Fruit fly (Drosophila melanogaster) whole organism, embryonic: Measurements from ENCODE around the gene CG45544.

ENCODE experiments used
- B-H2 ChIP-seq: fragments of 200-800 bp; sonication (Bioruptor generic); optimal IDR thresholded peaks from 2 replicates; lab custom pipeline; 2018; ENCODE audit warnings: missing biosample characterization, mild to moderate bottlenecking, missing genetic modification characterization
- CG10979 ChIP-seq: fragments of 200-800 bp; sonication (Bioruptor generic); optimal IDR thresholded peaks from 2 replicates; lab custom pipeline; 2018; ENCODE audit warnings: missing biosample characterization, mild to moderate bottlenecking, missing genetic modification characterization, moderate library complexity
- CG14965 ChIP-seq: fragments of 200-800 bp; sonication (Bioruptor generic); optimal IDR thresholded peaks from 2 replicates; lab custom pipeline; 2016; ENCODE audit warnings: missing biosample characterization, missing genetic modification characterization, borderline replicate concordance
- CG15269 ChIP-seq: fragments of 200-800 bp; sonication (Bioruptor generic); optimal IDR thresholded peaks from 2 replicates; lab custom pipeline; 2018; ENCODE audit warnings: missing biosample characterization, mild to moderate bottlenecking, missing genetic modification characterization, moderate library complexity
- CG15696 ChIP-seq: fragments of 200-800 bp; sonication (Bioruptor generic); optimal IDR thresholded peaks from 2 replicates; lab custom pipeline; 2019; ENCODE audit warnings: missing biosample characterization, mild to moderate bottlenecking, missing genetic modification characterization, moderate library complexity
- CG2116 ChIP-seq: fragments of 200-800 bp; sonication (Bioruptor generic); optimal IDR thresholded peaks from 3 replicates; lab custom pipeline; 2018; ENCODE audit warnings: missing biosample characterization, mild to moderate bottlenecking, missing genetic modification characterization
- CG2712 ChIP-seq: fragments of 200-800 bp; optimal IDR thresholded peaks from 3 replicates; lab custom pipeline; 2019; ENCODE audit warnings: missing biosample characterization, mild to moderate bottlenecking, missing genetic modification characterization, moderate library complexity
- CG2875 ChIP-seq: fragments of 200-800 bp; sonication (Bioruptor generic); optimal IDR thresholded peaks from 2 replicates; lab custom pipeline; 2017; ENCODE audit warnings: missing biosample characterization, mild to moderate bottlenecking, missing genetic modification characterization, missing genetic modification reagents
- CG5180 ChIP-seq: fragments of 200-800 bp; sonication (Bioruptor generic); optimal IDR thresholded peaks from 3 replicates; lab custom pipeline; 2017; ENCODE audit warnings: missing biosample characterization, missing genetic modification characterization, mild to moderate bottlenecking, moderate library complexity, missing genetic modification reagents
- CG6654 ChIP-seq: fragments of 200-800 bp; sonication (Bioruptor generic); optimal IDR thresholded peaks from 2 replicates; lab custom pipeline; 2017; ENCODE audit warnings: missing biosample characterization, mild to moderate bottlenecking, missing genetic modification characterization
- CG7839 ChIP-seq: fragments of 200-800 bp; sonication (Bioruptor generic); optimal IDR thresholded peaks from 3 replicates; lab custom pipeline; 2018; ENCODE audit warnings: missing biosample characterization, mild to moderate bottlenecking, missing genetic modification characterization, moderate library complexity
- CG8944 ChIP-seq: fragments of 200-800 bp; sonication (Bioruptor generic); optimal IDR thresholded peaks from 3 replicates; lab custom pipeline; 2016; ENCODE audit warnings: missing biosample characterization, missing genetic modification characterization
- CG9437 ChIP-seq: fragments of 200-800 bp; sonication (Bioruptor generic); optimal IDR thresholded peaks from 2 replicates; lab custom pipeline; 2018; ENCODE audit warnings: missing biosample characterization, mild to moderate bottlenecking, missing genetic modification characterization
- Dip2 ChIP-seq: fragments of 200-800 bp; sonication (Bioruptor generic); IDR thresholded peaks from 2 replicates; pipeline ENCODE4 v1.3.6; 2022; ENCODE audit warnings: missing biosample characterization, missing genetic modification characterization
- Dip3 ChIP-seq: fragments of 200-800 bp; sonication (Bioruptor generic); optimal IDR thresholded peaks from 3 replicates; lab custom pipeline; 2016; ENCODE audit warnings: missing biosample characterization, missing genetic modification characterization
- Ets65A ChIP-seq: fragments of 200-800 bp; sonication (Bioruptor generic); peaks from one replicate; lab custom pipeline; 2016; ENCODE audit warnings: missing biosample characterization, missing genetic modification characterization
- HmgZ ChIP-seq: fragments of 200-800 bp; sonication (Bioruptor generic); optimal IDR thresholded peaks from 2 replicates; lab custom pipeline; 2018; ENCODE audit warnings: missing biosample characterization, mild to moderate bottlenecking, missing genetic modification characterization
- Hr39 ChIP-seq: fragments of >200 bp; optimal IDR thresholded peaks from 2 replicates; lab custom pipeline; 2017
- Hr51 ChIP-seq, 2 experiments: fragments of 200-800 bp; sonication (Bioruptor generic); optimal IDR thresholded peaks; 2 replicates in 1 of 2; 3 replicates in 1 of 2; lab custom pipeline; 2016 to 2018; ENCODE audit warnings: missing biosample characterization in 2 of 2, missing genetic modification characterization in 2 of 2, mild to moderate bottlenecking in 1 of 2, moderate library complexity in 1 of 2
- Lhr ChIP-seq: fragments of 200-800 bp; sonication (Bioruptor generic); optimal IDR thresholded peaks from 3 replicates; lab custom pipeline; 2017; ENCODE audit warnings: mild to moderate bottlenecking, missing biosample characterization, missing genetic modification reagents, missing genetic modification characterization
- NC2β ChIP-seq: fragments of 200-800 bp; sonication (Bioruptor generic); optimal IDR thresholded peaks from 2 replicates; lab custom pipeline; 2016; ENCODE audit warnings: missing biosample characterization, missing genetic modification characterization
- NFAT ChIP-seq: fragments of 200-800 bp; sonication (Bioruptor generic); IDR thresholded peaks from 2 replicates; pipeline ENCODE4 v1.3.6; 2022; ENCODE audit warnings: missing biosample characterization, missing genetic modification characterization
- NfI ChIP-seq: fragments of 200-800 bp; sonication (Bioruptor generic); optimal IDR thresholded peaks from 3 replicates; lab custom pipeline; 2018; ENCODE audit warnings: missing biosample characterization, mild to moderate bottlenecking, missing genetic modification characterization, moderate library complexity
- Optix ChIP-seq: fragments of 200-800 bp; sonication (Bioruptor generic); IDR thresholded peaks from 3 replicates; pipeline ENCODE4 v1.3.6; 2022; ENCODE audit warnings: missing biosample characterization, missing genetic modification characterization
- Sry-β ChIP-seq: fragments of 200-800 bp; sonication (Bioruptor generic); optimal IDR thresholded peaks from 2 replicates; lab custom pipeline; 2018; ENCODE audit warnings: missing biosample characterization, mild to moderate bottlenecking, missing genetic modification characterization, moderate library complexity
- Stat92E ChIP-seq, 3 experiments: fragments of >200 bp in 2 of 3; fragments of 200-800 bp in 1 of 3; sonication (Bioruptor generic) in 1 of 3; optimal IDR thresholded peaks; 2 replicates each; lab custom pipeline; 2017 to 2019; ENCODE audit warnings: missing biosample characterization in 3 of 3, missing genetic modification characterization in 3 of 3, mild to moderate bottlenecking in 1 of 3, moderate library complexity in 1 of 3
- al ChIP-seq: fragments of 200-800 bp; sonication (Bioruptor generic); IDR thresholded peaks from 2 replicates; pipeline ENCODE4 v1.3.6; 2022; ENCODE audit warnings: missing biosample characterization, missing genetic modification characterization
- ci ChIP-seq: fragments of 200-800 bp; sonication (Bioruptor generic); IDR thresholded peaks from 3 replicates; pipeline ENCODE4 v1.3.6; 2022; ENCODE audit warnings: missing biosample characterization, missing genetic modification characterization
- dmrt11E ChIP-seq: fragments of 200-800 bp; sonication (Bioruptor generic); optimal IDR thresholded peaks from 3 replicates; lab custom pipeline; 2018; ENCODE audit warnings: missing biosample characterization, mild to moderate bottlenecking, missing genetic modification characterization, moderate library complexity
- gem ChIP-seq: fragments of 200-800 bp; sonication (Bioruptor generic); optimal IDR thresholded peaks from 2 replicates; lab custom pipeline; 2019; ENCODE audit warnings: missing biosample characterization, mild to moderate bottlenecking, missing genetic modification characterization, moderate library complexity
- grau ChIP-seq: fragments of 200-800 bp; optimal IDR thresholded peaks from 3 replicates; lab custom pipeline; 2019; ENCODE audit warnings: missing biosample characterization, mild to moderate bottlenecking, missing genetic modification characterization, moderate library complexity
- lab ChIP-seq: fragments of 200-800 bp; sonication (Bioruptor generic); optimal IDR thresholded peaks from 3 replicates; lab custom pipeline; 2017; ENCODE audit warnings: missing biosample characterization, missing genetic modification characterization, mild to moderate bottlenecking, moderate library complexity, missing genetic modification reagents
- lola ChIP-seq, 3 experiments: fragments of >200 bp in 2 of 3; fragments of 200-800 bp in 1 of 3; sonication (Bioruptor generic) in 1 of 3; optimal IDR thresholded peaks; 2 replicates each; lab custom pipeline; 2017 to 2019; ENCODE audit warnings: missing biosample characterization in 3 of 3, missing genetic modification characterization in 3 of 3, mild to moderate bottlenecking in 1 of 3, moderate library complexity in 1 of 3
- p53 ChIP-seq: fragments of 200-800 bp; sonication (Bioruptor generic); optimal IDR thresholded peaks from 2 replicates; lab custom pipeline; 2016; ENCODE audit warnings: missing biosample characterization, missing genetic modification characterization
- pros ChIP-seq: fragments of 200-800 bp; sonication (Bioruptor generic); optimal IDR thresholded peaks from 3 replicates; lab custom pipeline; 2019; ENCODE audit warnings: missing biosample characterization, mild to moderate bottlenecking, missing genetic modification characterization, moderate library complexity
- row ChIP-seq: fragments of 200-800 bp; sonication (Bioruptor generic); IDR thresholded peaks from 3 replicates; pipeline ENCODE4 v1.3.6; 2022; ENCODE audit warnings: missing biosample characterization, missing genetic modification characterization
- sens ChIP-seq: fragments of 200-800 bp; sonication (Bioruptor generic); peaks from one replicate; lab custom pipeline; 2016; ENCODE audit warnings: missing biosample characterization, missing genetic modification characterization
- sima ChIP-seq: fragments of 200-800 bp; sonication (Bioruptor generic); optimal IDR thresholded peaks from 2 replicates; lab custom pipeline; 2016; ENCODE audit warnings: missing biosample characterization, missing genetic modification characterization
- tll ChIP-seq, 2 experiments: fragments of 200-800 bp in 1 of 2; fragments of >200 bp in 1 of 2; sonication (Bioruptor generic) in 1 of 2; optimal IDR thresholded peaks; 2 replicates each; lab custom pipeline; 2017 to 2019; ENCODE audit warnings: missing biosample characterization in 2 of 2, missing genetic modification characterization in 2 of 2, mild to moderate bottlenecking in 1 of 2, moderate library complexity in 1 of 2
- trem ChIP-seq: fragments of 200-800 bp; optimal IDR thresholded peaks from 3 replicates; lab custom pipeline; 2019; ENCODE audit warnings: missing biosample characterization, mild to moderate bottlenecking, missing genetic modification characterization, moderate library complexity
- twi ChIP-seq: fragments of 200-800 bp; optimal IDR thresholded peaks from 2 replicates; lab custom pipeline; 2019; ENCODE audit warnings: missing biosample characterization, mild to moderate bottlenecking, missing genetic modification characterization, moderate library complexity
- vfl ChIP-seq: fragments of 200-800 bp; sonication (Bioruptor generic); optimal IDR thresholded peaks from 2 replicates; lab custom pipeline; 2016; ENCODE audit warnings: missing biosample characterization, missing genetic modification characterization
- zen ChIP-seq: fragments of 200-800 bp; sonication (Bioruptor generic); optimal IDR thresholded peaks from 3 replicates; lab custom pipeline; 2018; ENCODE audit warnings: missing biosample characterization, mild to moderate bottlenecking, missing genetic modification characterization, moderate library complexity

The CG45544 gene

dm6 chr3R:29259466-29260132, 3.3 kb downstream of the CG45544 start (continued):
- TF ChIP-seq CG2116 (no peak), CG7839 (tag; lab: Kevin White, UChicago) (peak; percentile 11), Hr51 (GFP tag; optimal IDR thresholded peaks at IDR 0.05; lab: Kevin White, UChicago) (peak in 1 of 2 experiments; percentile 27), grau (tag; lab: Kevin White, UChicago) (peak; percentile 15)

- TF ChIP-seq Dip3 (GFP tag; lab: Kevin White, UChicago) = no peak
- TF ChIP-seq twi (tag; lab: Kevin White, UChicago) = peak; percentile 97
Observed at dm6 chr3R:29262481-29262880, 6.2 kb downstream of the CG45544 start.

dm6 chr3R:29263264-29263663, 7.0 kb downstream of the CG45544 start:
- TF ChIP-seq CG15696 (tag; lab: Kevin White, UChicago) (peak; percentile 4), CG5180 (GFP tag; lab: Kevin White, UChicago) (no peak), vfl (GFP tag; lab: Kevin White, UChicago) (no peak), ci (GFP tag; lab: Robert Waterston, UW) (no peak), trem (tag; lab: Kevin White, UChicago) (peak; percentile 5), HmgZ (tag; lab: Kevin White, UChicago) (no peak), CG8944 (GFP tag; lab: Kevin White, UChicago) (no peak), NC2β (GFP tag; lab: Kevin White, UChicago) (no peak), Lhr (GFP tag; lab: Kevin White, UChicago) (no peak), B-H2 (no peak), lola (GFP tag; optimal IDR thresholded peaks at IDR 0.05; lab: Kevin White, UChicago) (peak in 1 of 3 experiments; percentile 24), Ets65A (no peak), CG15269 (tag; lab: Kevin White, UChicago) (no peak), CG9437 (GFP tag; lab: Kevin White, UChicago) (no peak), NFAT (GFP tag; lab: Robert Waterston, UW) (no peak), sima (no peak), Optix (GFP tag; lab: Robert Waterston, UW) (no peak), row (GFP tag; lab: Robert Waterston, UW) (peak; percentile 47; the same call in 2 of the 3 replicates), Hr39 (lab: Kevin White, UChicago) (no peak), CG10979 (tag; lab: Kevin White, UChicago) (peak; percentile 6), pros (peak; percentile 6), al (GFP tag; lab: Robert Waterston, UW) (no peak), lab (GFP tag; lab: Kevin White, UChicago) (no peak), CG2875 (GFP tag; lab: Kevin White, UChicago) (no peak), p53 (no peak), sens (GFP tag; lab: Kevin White, UChicago) (peak; percentile 18), CG2712 (peak; percentile 6), NfI (GFP tag; lab: Kevin White, UChicago) (no peak), CG6654 (GFP tag; lab: Kevin White, UChicago) (no peak), CG14965 (GFP tag; lab: Kevin White, UChicago) (no peak), gem (peak; percentile 1), tll (GFP tag; optimal IDR thresholded peaks at IDR 0.05; lab: Kevin White, UChicago) (peak in 1 of 2 experiments; percentile 79), zen (peak; percentile 31), Sry-β (peak; percentile 88), Stat92E (GFP tag; optimal IDR thresholded peaks at IDR 0.05; lab: Kevin White, UChicago) (peak in 1 of 3 experiments; percentile 73), Dip2 (GFP tag; lab: Robert Waterston, UW) (no peak), dmrt11E (tag; lab: Kevin White, UChicago) (peak; percentile 45)
